Fruit fly (Drosophila melanogaster) whole organism: ENCODE measurements around the gene CG17147.

Experiments
- CG8478 ChIP-seq: fragments of >200 bp; optimal IDR thresholded peaks from 2 replicates; lab custom pipeline; 2018; ENCODE audit warnings: inconsistent platforms
- usp ChIP-seq: fragments of >200 bp; optimal IDR thresholded peaks from 2 replicates; lab custom pipeline; 2017; ENCODE audit warnings: missing biosample characterization, missing genetic modification characterization, mixed read lengths

- no peak for TF ChIP-seq usp (GFP tag; lab: Kevin White, UChicago)
- no peak for TF ChIP-seq CG8478 (lab: Kevin White, UChicago)
These were observed 25.6 kb upstream of the CG17147 start, which contains the start of gene CG42674 for dm6 chr3L:20198138-20198559.
